Worm (Caenorhabditis elegans) whole organism, midembryonic: ENCODE measurements around the gene C02E7.10.

ENCODE experiments used
- T22C8.4 ChIP-seq: fragments of 200-800 bp; sonication (Bioruptor generic); IDR thresholded peaks from 2 replicates; pipeline ENCODE4 v1.3.6; 2022; ENCODE audit warnings: missing genetic modification characterization, missing compliant biosample characterization
- cog-1 ChIP-seq: sonication (generic microtip); optimal IDR thresholded peaks from 2 replicates; lab custom pipeline; 2016; ENCODE audit warnings: missing genetic modification characterization, missing compliant biosample characterization
- klf-2 ChIP-seq: fragments of 200-800 bp; sonication (Bioruptor generic); conservative IDR thresholded peaks from 2 replicates; pipeline ENCODE4 v1.3.6; 2022; ENCODE audit warnings: missing genetic modification reagents, missing genetic modification characterization, missing compliant biosample characterization
- med-1 ChIP-seq: sonication (generic microtip); optimal IDR thresholded peaks from 2 replicates; lab custom pipeline; 2017; ENCODE audit warnings: missing genetic modification characterization, mild to moderate bottlenecking, missing compliant biosample characterization, antibody characterized with exemption, missing genetic modification reagents; ENCODE audit not compliant: insufficient read depth
- tab-1 ChIP-seq: fragments of 200-800 bp; sonication (Bioruptor generic); IDR thresholded peaks from 2 replicates; pipeline ENCODE4 v1.3.6; 2022; ENCODE audit warnings: missing genetic modification characterization, missing compliant biosample characterization
- ztf-23 ChIP-seq: fragments of 200-800 bp; sonication (Bioruptor generic); IDR thresholded peaks from 2 replicates; pipeline ENCODE4 v1.3.6; 2022; ENCODE audit warnings: missing genetic modification reagents, missing genetic modification characterization, missing compliant biosample characterization
- ztf-29 ChIP-seq: fragments of 200-800 bp; sonication (Bioruptor generic); IDR thresholded peaks from 2 replicates; pipeline ENCODE4 v1.3.6; 2022; ENCODE audit warnings: missing genetic modification reagents, missing genetic modification characterization, missing compliant biosample characterization

- TF ChIP-seq T22C8.4 (GFP tag; lab: Robert Waterston, UW) (no peak), klf-2 (GFP tag; lab: Robert Waterston, UW) (no peak), cog-1 (no peak), tab-1 (GFP tag; lab: Robert Waterston, UW) (no peak), ztf-23 (GFP tag; lab: Robert Waterston, UW) (no peak), med-1 (GFP tag; lab: Kevin White, UChicago) (no peak), ztf-29 (no peak)
Measured at ce11 chrV:4903696-4904095, 29.1 kb downstream of the C02E7.10 start, which contains the start of gene ugt-8.
